Worm (Caenorhabditis elegans): Measurements from ENCODE around the gene R02E4.3.

The R02E4.3 gene

ce11 chrX:4146798-4147543, 45.0 kb upstream of the R02E4.3 start (continued):
- TF ChIP-seq unc-62 (GFP tag; optimal IDR thresholded peaks at IDR 0.05) (no peak), nhr-67 (tag; optimal IDR thresholded peaks at IDR 0.05) (no peak), nhr-11 (tag; optimal IDR thresholded peaks at IDR 0.05) (no peak), fkh-10 (GFP tag; optimal IDR thresholded peaks at IDR 0.05) (no peak), fos-1 (tag; optimal IDR thresholded peaks at IDR 0.05) (no peak), hmg-11 (tag; optimal IDR thresholded peaks at IDR 0.05) (no peak), nhr-23 (tag; optimal IDR thresholded peaks at IDR 0.05) (no peak)

- no peak for TF ChIP-seq mdl-1 (tag; optimal IDR thresholded peaks at IDR 0.05)
- TF ChIP-seq nhr-23 (tag; optimal IDR thresholded peaks at IDR 0.05): peak; percentile 44
- no peak for TF ChIP-seq ceh-28 (tag; optimal IDR thresholded peaks at IDR 0.05)
- no peak for TF ChIP-seq nfya-1 (tag; optimal IDR thresholded peaks at IDR 0.05; ENCODE audit: insufficient read depth)
- TF ChIP-seq nhr-11 (tag; optimal IDR thresholded peaks at IDR 0.05): no peak
- TF ChIP-seq snpc-4 (tag; optimal IDR thresholded peaks at IDR 0.05): no peak
- peak; percentile 42 for TF ChIP-seq nhr-43 (tag; optimal IDR thresholded peaks at IDR 0.05; ENCODE audit: poor library complexity, severe bottlenecking)
- TF ChIP-seq jun-1 (tag; optimal IDR thresholded peaks at IDR 0.05): no peak
- no peak for TF ChIP-seq lsy-12 (tag; optimal IDR thresholded peaks at IDR 0.05)
- no peak for TF ChIP-seq lin-39 (tag; optimal IDR thresholded peaks at IDR 0.05)
- TF ChIP-seq mml-1 (tag; optimal IDR thresholded peaks at IDR 0.05): peak; percentile 59
- no peak for TF ChIP-seq ztf-11 (tag; optimal IDR thresholded peaks at IDR 0.05)
- TF ChIP-seq ama-1 (optimal IDR thresholded peaks at IDR 0.05): peak; percentile 62
Measured at ce11 chrX:4146046-4146445, 44.1 kb upstream of the R02E4.3 start.

- TF ChIP-seq mdl-1 (tag; optimal IDR thresholded peaks at IDR 0.05): peak; percentile 88
- peak; percentile 84 for TF ChIP-seq lin-39 (tag; optimal IDR thresholded peaks at IDR 0.05)
- peak; percentile 50 for TF ChIP-seq nhr-25 (tag; optimal IDR thresholded peaks at IDR 0.05)
- TF ChIP-seq nhr-12 (tag; optimal IDR thresholded peaks at IDR 0.05): no peak
- no peak for TF ChIP-seq nhr-28 (tag; optimal IDR thresholded peaks at IDR 0.05)
- TF ChIP-seq hmg-11 (tag; optimal IDR thresholded peaks at IDR 0.05): peak; percentile 50
- peak; percentile 29 for TF ChIP-seq fkh-10 (GFP tag; optimal IDR thresholded peaks at IDR 0.05)
- TF ChIP-seq nfya-1 (tag; optimal IDR thresholded peaks at IDR 0.05; ENCODE audit: insufficient read depth): peak; percentile 57
- TF ChIP-seq lsy-12 (tag; optimal IDR thresholded peaks at IDR 0.05): no peak
- peak; percentile 89 for TF ChIP-seq sea-2 (GFP tag; optimal IDR thresholded peaks at IDR 0.05)
- TF ChIP-seq ceh-28 (tag; optimal IDR thresholded peaks at IDR 0.05): peak; percentile 68
- TF ChIP-seq ceh-82 (tag; optimal IDR thresholded peaks at IDR 0.05): peak; percentile 8
- peak; percentile 64 for TF ChIP-seq nhr-43 (tag; optimal IDR thresholded peaks at IDR 0.05; ENCODE audit: poor library complexity, severe bottlenecking)
- TF ChIP-seq tbx-2 (tag; optimal IDR thresholded peaks at IDR 0.05): peak; percentile 36
- TF ChIP-seq unc-62 (GFP tag; optimal IDR thresholded peaks at IDR 0.05): peak; percentile 54
- TF ChIP-seq ama-1 (optimal IDR thresholded peaks at IDR 0.05): peak; percentile 86
- TF ChIP-seq pqm-1 (tag; optimal IDR thresholded peaks at IDR 0.05): peak; percentile 27
- peak in 1 of 3 experiments; percentile 13 for TF ChIP-seq elt-3 (tag; optimal IDR thresholded peaks at IDR 0.05)
- no peak for TF ChIP-seq unc-39 (tag; optimal IDR thresholded peaks at IDR 0.05)
- TF ChIP-seq pha-4 (tag; optimal IDR thresholded peaks at IDR 0.05): peak; percentile 68
- peak; percentile 73 for TF ChIP-seq nhr-23 (tag; optimal IDR thresholded peaks at IDR 0.05)
- no peak for TF ChIP-seq mml-1 (tag; optimal IDR thresholded peaks at IDR 0.05)
- TF ChIP-seq egl-5 (tag; optimal IDR thresholded peaks at IDR 0.05): peak; percentile 24
- TF ChIP-seq skn-1 (tag; optimal IDR thresholded peaks at IDR 0.05): peak; percentile 82
- TF ChIP-seq jun-1 (tag; optimal IDR thresholded peaks at IDR 0.05): peak; percentile 14
- TF ChIP-seq fos-1 (tag; optimal IDR thresholded peaks at IDR 0.05): peak; percentile 71
- no peak for TF ChIP-seq ceh-16 (tag; optimal IDR thresholded peaks at IDR 0.05)
- TF ChIP-seq nhr-11 (tag; optimal IDR thresholded peaks at IDR 0.05): peak; percentile 61
- peak; percentile 86 for TF ChIP-seq elt-2 (tag; optimal IDR thresholded peaks at IDR 0.05)
Measured at ce11 chrX:4145051-4145826, 43.3 kb upstream of the R02E4.3 start.

Measured in whole organism, L3 larva.